Fruit fly (Drosophila melanogaster) whole organism, embryonic: ENCODE data around the gene sno.
A peak's percentile ranks its signal among the peaks of the same experiment; 100 is the strongest.

Experiments
- Aef1 ChIP-seq: fragments of 200-800 bp; sonication (Bioruptor generic); IDR thresholded peaks from 3 replicates; pipeline ENCODE4 v1.3.6; 2022; ENCODE audit warnings: missing biosample characterization, missing genetic modification characterization
- CG11093 ChIP-seq: fragments of 200-800 bp; sonication (Bioruptor generic); IDR thresholded peaks from 3 replicates; pipeline ENCODE4 v1.3.6; 2022; ENCODE audit warnings: missing biosample characterization, missing genetic modification characterization
- CG12659 ChIP-seq: fragments of 200-800 bp; sonication (Bioruptor generic); optimal IDR thresholded peaks from 3 replicates; lab custom pipeline; 2017; ENCODE audit warnings: mild to moderate bottlenecking, missing biosample characterization, missing genetic modification reagents, missing genetic modification characterization
- CG12942 ChIP-seq: fragments of 200-800 bp; sonication (Bioruptor generic); optimal IDR thresholded peaks from 3 replicates; lab custom pipeline; 2016; ENCODE audit warnings: missing biosample characterization, missing genetic modification characterization
- CG13123 ChIP-seq: fragments of 200-800 bp; sonication (Bioruptor generic); optimal IDR thresholded peaks from 2 replicates; lab custom pipeline; 2016; ENCODE audit warnings: missing biosample characterization, missing genetic modification characterization
- CG13424 ChIP-seq: fragments of 200-800 bp; sonication (Bioruptor generic); optimal IDR thresholded peaks from 2 replicates; lab custom pipeline; 2019; ENCODE audit warnings: missing biosample characterization, mild to moderate bottlenecking, missing genetic modification characterization, moderate library complexity
- CG13775 ChIP-seq: fragments of 200-800 bp; sonication (Bioruptor generic); optimal IDR thresholded peaks from 3 replicates; lab custom pipeline; 2017; ENCODE audit warnings: missing biosample characterization, mild to moderate bottlenecking, missing genetic modification characterization
- CG14050 ChIP-seq: fragments of 200-800 bp; sonication (Bioruptor generic); IDR thresholded peaks from 3 replicates; pipeline ENCODE4 v1.3.6; 2022; ENCODE audit warnings: missing biosample characterization, missing genetic modification characterization
- CG14860 ChIP-seq: fragments of 200-800 bp; sonication (Bioruptor generic); IDR thresholded peaks from 3 replicates; pipeline ENCODE4 v1.3.6; 2022; ENCODE audit warnings: missing biosample characterization, missing genetic modification characterization; ENCODE audit not compliant: partially characterized antibody
- CG17568 ChIP-seq: fragments of 200-800 bp; sonication (Bioruptor generic); optimal IDR thresholded peaks from 2 replicates; lab custom pipeline; 2018; ENCODE audit warnings: missing biosample characterization, mild to moderate bottlenecking, missing genetic modification characterization, moderate library complexity
- CG3407 ChIP-seq: fragments of 200-800 bp; sonication (Bioruptor generic); optimal IDR thresholded peaks from 2 replicates; lab custom pipeline; 2018; ENCODE audit warnings: missing biosample characterization, mild to moderate bottlenecking, missing genetic modification characterization
- CG42726 ChIP-seq: fragments of 200-800 bp; sonication (Bioruptor generic); IDR thresholded peaks from 2 replicates; pipeline ENCODE4 v1.3.6; 2022; ENCODE audit warnings: missing biosample characterization, missing genetic modification characterization; ENCODE audit not compliant: partially characterized antibody
- CG4617 ChIP-seq: fragments of 200-800 bp; sonication (Bioruptor generic); optimal IDR thresholded peaks from 3 replicates; lab custom pipeline; 2016; ENCODE audit warnings: missing biosample characterization, missing genetic modification characterization, borderline replicate concordance
- CG4707 ChIP-seq: fragments of 200-800 bp; sonication (Bioruptor generic); optimal IDR thresholded peaks from 2 replicates; lab custom pipeline; 2018; ENCODE audit warnings: missing biosample characterization, mild to moderate bottlenecking, missing genetic modification characterization, moderate library complexity
- CG4820 ChIP-seq: fragments of 200-800 bp; sonication (Bioruptor generic); optimal IDR thresholded peaks from 3 replicates; lab custom pipeline; 2016; ENCODE audit warnings: missing biosample characterization, missing genetic modification characterization
- CG8290 ChIP-seq, 3 experiments: fragments of 200-800 bp; sonication (Bioruptor generic); optimal IDR thresholded peaks; 2 replicates each; lab custom pipeline; 2016 to 2019; ENCODE audit warnings: missing biosample characterization in 3 of 3, missing genetic modification characterization in 3 of 3, mild to moderate bottlenecking in 2 of 3, moderate library complexity in 1 of 3
- CG8924 ChIP-seq: fragments of 200-800 bp; optimal IDR thresholded peaks from 3 replicates; lab custom pipeline; 2019; ENCODE audit warnings: missing biosample characterization, mild to moderate bottlenecking, missing genetic modification characterization, moderate library complexity
- CG9817 ChIP-seq: fragments of 200-800 bp; sonication (Bioruptor generic); optimal IDR thresholded peaks from 2 replicates; lab custom pipeline; 2018; ENCODE audit warnings: missing biosample characterization, mild to moderate bottlenecking, missing genetic modification characterization, moderate library complexity
- Dbx ChIP-seq: fragments of 200-800 bp; sonication (Bioruptor generic); IDR thresholded peaks from 3 replicates; pipeline ENCODE4 v1.3.6; 2022; ENCODE audit warnings: missing biosample characterization, missing genetic modification characterization
- Dek ChIP-seq: fragments of 200-800 bp; sonication (Bioruptor generic); optimal IDR thresholded peaks from 3 replicates; lab custom pipeline; 2019; ENCODE audit warnings: missing biosample characterization, mild to moderate bottlenecking, missing genetic modification characterization, moderate library complexity
- Dll ChIP-seq: fragments of 200-800 bp; sonication (Bioruptor generic); IDR thresholded peaks from 4 replicates; pipeline ENCODE4 v1.3.6; 2022; ENCODE audit warnings: missing biosample characterization, missing genetic modification characterization; ENCODE audit not compliant: partially characterized antibody
- Dref ChIP-seq: fragments of 200-800 bp; sonication (Bioruptor generic); IDR thresholded peaks from 2 replicates; pipeline ENCODE4 v1.3.6; 2022; ENCODE audit warnings: missing biosample characterization, missing genetic modification characterization
- H15 ChIP-seq: fragments of 200-800 bp; sonication (Bioruptor generic); IDR thresholded peaks from 3 replicates; pipeline ENCODE4 v1.3.6; 2022; ENCODE audit warnings: missing biosample characterization, missing genetic modification characterization
- HHEX ChIP-seq: fragments of 200-800 bp; sonication (Bioruptor generic); optimal IDR thresholded peaks from 3 replicates; lab custom pipeline; 2017; ENCODE audit warnings: missing biosample characterization, mild to moderate bottlenecking, missing genetic modification characterization, missing genetic modification reagents
- HLH3B ChIP-seq: fragments of 200-800 bp; sonication (Bioruptor generic); IDR thresholded peaks from 2 replicates; pipeline ENCODE4 v1.3.6; 2022; ENCODE audit warnings: missing biosample characterization, missing genetic modification characterization
- HLH4C ChIP-seq: fragments of 200-800 bp; sonication (Bioruptor generic); IDR thresholded peaks from 3 replicates; pipeline ENCODE4 v1.3.6; 2022; ENCODE audit warnings: missing biosample characterization, missing genetic modification characterization; ENCODE audit not compliant: partially characterized antibody
- Hmx ChIP-seq: fragments of 200-800 bp; sonication (Bioruptor generic); optimal IDR thresholded peaks from 2 replicates; lab custom pipeline; 2016; ENCODE audit warnings: missing biosample characterization, missing genetic modification characterization
- Hr78 ChIP-seq, 2 experiments: fragments of 200-800 bp in 1 of 2; fragments of >200 bp in 1 of 2; sonication (Bioruptor generic) in 1 of 2; optimal IDR thresholded peaks; 2 replicates each; lab custom pipeline; 2017 to 2019; ENCODE audit warnings: missing biosample characterization in 2 of 2, missing genetic modification characterization in 2 of 2, mild to moderate bottlenecking in 1 of 2, moderate library complexity in 1 of 2
- MTF-1 ChIP-seq: fragments of 200-800 bp; sonication (Bioruptor generic); optimal IDR thresholded peaks from 2 replicates; lab custom pipeline; 2018; ENCODE audit warnings: missing biosample characterization, mild to moderate bottlenecking, missing genetic modification characterization, borderline replicate concordance
- PHDP ChIP-seq: fragments of 200-800 bp; sonication (Bioruptor generic); optimal IDR thresholded peaks from 3 replicates; lab custom pipeline; 2018; ENCODE audit warnings: missing biosample characterization, mild to moderate bottlenecking, missing genetic modification characterization, moderate library complexity
- Usf ChIP-seq: fragments of 200-800 bp; sonication (Bioruptor generic); optimal IDR thresholded peaks from 2 replicates; lab custom pipeline; 2017; ENCODE audit warnings: missing genotype, missing biosample characterization, missing genetic modification characterization
- ab ChIP-seq: fragments of 200-800 bp; sonication (Bioruptor generic); optimal IDR thresholded peaks from 2 replicates; lab custom pipeline; 2016; ENCODE audit warnings: missing biosample characterization, missing genetic modification characterization
- ash1 ChIP-seq: fragments of 200-800 bp; sonication (Bioruptor generic); optimal IDR thresholded peaks from 2 replicates; lab custom pipeline; 2018; ENCODE audit warnings: missing biosample characterization, mild to moderate bottlenecking, missing genetic modification characterization
- bbx ChIP-seq: fragments of 200-800 bp; sonication (Bioruptor generic); IDR thresholded peaks from 2 replicates; pipeline ENCODE4 v1.3.6; 2022; ENCODE audit warnings: missing biosample characterization, missing genetic modification characterization; ENCODE audit not compliant: partially characterized antibody
- chinmo ChIP-seq: fragments of 200-800 bp; sonication (Bioruptor generic); IDR thresholded peaks from 4 replicates; pipeline ENCODE4 v1.3.6; 2022; ENCODE audit warnings: missing biosample characterization, missing genetic modification characterization; ENCODE audit not compliant: partially characterized antibody
- chn ChIP-seq: fragments of 200-800 bp; sonication (Bioruptor generic); optimal IDR thresholded peaks from 2 replicates; lab custom pipeline; 2016; ENCODE audit warnings: missing biosample characterization, missing genetic modification characterization
- croc ChIP-seq: fragments of 200-800 bp; sonication (Bioruptor generic); conservative IDR thresholded peaks from 3 replicates; pipeline ENCODE4 v1.3.6; 2022; ENCODE audit warnings: missing biosample characterization, missing genetic modification characterization
- eve ChIP-seq, 2 experiments: fragments of >200 bp; optimal IDR thresholded peaks; 2 replicates each; lab custom pipeline; 2017; ENCODE audit warnings: missing biosample characterization in 2 of 2, missing genetic modification characterization in 2 of 2
- insv ChIP-seq, 2 experiments: fragments of 200-800 bp; sonication (Bioruptor generic); optimal IDR thresholded peaks; 3 replicates each; lab custom pipeline; 2016 to 2018; ENCODE audit warnings: missing biosample characterization in 2 of 2, missing genetic modification characterization in 2 of 2
- jigr1 ChIP-seq: fragments of 200-800 bp; sonication (Bioruptor generic); IDR thresholded peaks from 3 replicates; pipeline ENCODE4 v1.3.6; 2022; ENCODE audit warnings: missing biosample characterization, missing genetic modification characterization
- otp ChIP-seq: fragments of 200-800 bp; sonication (Bioruptor generic); IDR thresholded peaks from 3 replicates; pipeline ENCODE4, ENCODE4 v1.3.6; 2022; ENCODE audit warnings: missing biosample characterization, missing genetic modification characterization
- pan ChIP-seq, 4 experiments: fragments of >200 bp in 3 of 4; fragments of 200-800 bp in 1 of 4; sonication (Bioruptor generic) in 1 of 4; optimal IDR thresholded peaks in 3 of 4; IDR thresholded peaks in 1 of 4; 2 replicates each; pipeline versions ENCODE4 v1.3.6 to Lab custom; 2017 to 2022; ENCODE audit warnings: missing biosample characterization in 2 of 4, missing genetic modification characterization in 2 of 4, mixed read lengths in 1 of 4
- tna ChIP-seq: fragments of 200-800 bp; sonication (Bioruptor generic); IDR thresholded peaks from 2 replicates; pipeline ENCODE4 v1.3.6; 2022; ENCODE audit warnings: missing biosample characterization, missing genetic modification characterization; ENCODE audit not compliant: partially characterized antibody
- twi ChIP-seq: fragments of 200-800 bp; optimal IDR thresholded peaks from 2 replicates; lab custom pipeline; 2019; ENCODE audit warnings: missing biosample characterization, mild to moderate bottlenecking, missing genetic modification characterization, moderate library complexity
- vnd ChIP-seq: fragments of 200-800 bp; sonication (Bioruptor generic); IDR thresholded peaks from 3 replicates; pipeline ENCODE4 v1.3.6; 2022; ENCODE audit warnings: missing biosample characterization, missing genetic modification characterization; ENCODE audit not compliant: partially characterized antibody
- yki ChIP-seq: fragments of >200 bp; optimal IDR thresholded peaks from 3 replicates; lab custom pipeline; 2018
- zfh2 ChIP-seq: fragments of 200-800 bp; sonication (Bioruptor generic); optimal IDR thresholded peaks from 2 replicates; lab custom pipeline; 2016; ENCODE audit warnings: missing biosample characterization, missing genetic modification characterization

sno gene

DNA sequence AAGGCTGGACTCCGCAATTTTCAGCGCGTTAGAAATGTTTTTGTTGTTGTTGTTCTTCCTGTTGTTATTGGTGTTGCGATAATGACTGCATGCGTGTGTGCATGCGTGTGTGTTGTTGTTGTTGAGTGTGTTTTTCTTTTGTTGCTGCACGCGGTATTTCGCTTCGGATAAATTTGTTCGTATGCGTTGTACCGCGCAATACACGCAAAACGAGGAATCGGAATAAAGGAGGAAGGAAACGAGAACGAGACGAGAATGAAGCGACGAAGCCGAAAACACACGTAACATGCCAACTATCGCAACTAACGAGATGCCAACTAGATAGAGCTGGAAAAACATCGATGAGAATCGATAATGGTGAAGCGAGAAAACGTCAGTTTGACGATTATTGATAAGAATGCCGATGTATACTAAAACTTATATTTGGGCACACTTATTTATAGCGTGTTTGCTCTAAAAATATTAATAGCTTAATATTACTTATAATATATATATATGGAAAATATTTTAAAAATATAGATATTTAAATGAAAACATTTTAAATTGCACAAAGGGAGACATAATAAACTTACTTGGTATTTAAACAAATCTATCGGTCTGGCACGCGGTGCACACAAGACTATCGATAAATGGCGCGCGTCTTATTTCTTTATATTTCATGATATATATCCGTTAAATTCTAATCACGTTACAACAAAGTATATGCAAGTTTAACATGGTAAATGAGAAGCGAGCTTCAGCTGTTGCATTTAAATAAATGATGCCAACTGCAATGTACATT lies at the start of gene sno (continued):
- TF ChIP-seq vnd (GFP tag; lab: Robert Waterston, UW) (peak; percentile 79), eve (GFP tag; optimal IDR thresholded peaks at IDR 0.05; lab: Kevin White, UChicago) (no peak), zfh2 (GFP tag; lab: Kevin White, UChicago) (no peak), Dll (peak; percentile 83; the same call in 3 of the 4 replicates), CG12942 (GFP tag; lab: Kevin White, UChicago) (no peak), CG14860 (GFP tag; lab: Robert Waterston, UW) (peak; percentile 82), CG13424 (tag; lab: Kevin White, UChicago) (no peak), HHEX (GFP tag; lab: Kevin White, UChicago) (no peak), CG9817 (no peak), ab (GFP tag; lab: Kevin White, UChicago) (no peak), CG13123 (GFP tag; lab: Kevin White, UChicago) (no peak), CG3407 (no peak), MTF-1 (GFP tag; lab: Kevin White, UChicago) (no peak), croc (GFP tag; lab: Robert Waterston, UW) (no peak), Hr78 (GFP tag; optimal IDR thresholded peaks at IDR 0.05; lab: Kevin White, UChicago) (no peak), pan (optimal IDR thresholded peaks at IDR 0.05; lab: Kevin White, UChicago) (no peak), pan (GFP tag; optimal IDR thresholded peaks at IDR 0.05 in 1 of 2, IDR thresholded peaks at IDR 0.05 in 1 of 2) (no peak), PHDP (no peak), CG11093 (no peak), Hmx (no peak), jigr1 (GFP tag; lab: Robert Waterston, UW) (no peak), CG8290 (GFP tag; optimal IDR thresholded peaks at IDR 0.05; lab: Kevin White, UChicago) (no peak), CG8290 (tag; optimal IDR thresholded peaks at IDR 0.05; lab: Kevin White, UChicago) (peak in 1 of 2 experiments; percentile 43), CG8924 (tag; lab: Kevin White, UChicago) (peak; percentile 30), CG12659 (peak; percentile 45), Aef1 (GFP tag; lab: Robert Waterston, UW) (no peak), twi (tag; lab: Kevin White, UChicago) (no peak), ash1 (GFP tag; lab: Kevin White, UChicago) (no peak), chn (no peak), HLH4C (peak; percentile 82), CG4707 (GFP tag; lab: Kevin White, UChicago) (no peak), yki (lab: Kevin White, UChicago) (no peak), Dbx (GFP tag; lab: Robert Waterston, UW) (no peak), Dek (no peak), CG14050 (no peak), Dref (GFP tag; lab: Robert Waterston, UW) (peak; percentile 81), HLH3B (no peak), CG4820 (GFP tag; lab: Kevin White, UChicago) (no peak), chinmo (GFP tag; lab: Robert Waterston, UW) (peak; percentile 85), H15 (GFP tag; lab: Robert Waterston, UW) (no peak), CG17568 (GFP tag; lab: Kevin White, UChicago) (no peak), otp (GFP tag; lab: Robert Waterston, UW) (no peak), CG4617 (GFP tag; lab: Kevin White, UChicago) (peak; percentile 56), CG42726 (GFP tag; lab: Robert Waterston, UW) (peak; percentile 90), Usf (GFP tag; lab: Kevin White, UChicago) (no peak), insv (GFP tag; optimal IDR thresholded peaks at IDR 0.05; lab: Kevin White, UChicago) (peak in 1 of 2 experiments; percentile 50), CG13775 (no peak), bbx (GFP tag; lab: Robert Waterston, UW) (peak; percentile 87), tna (GFP tag; lab: Robert Waterston, UW) (peak; percentile 67)
